Worm (Caenorhabditis elegans) whole organism, young adult: ENCODE data around the gene str-240.

ENCODE experiments used
- F10E7.11 ChIP-seq: sonication (generic microtip); optimal IDR thresholded peaks from 2 replicates; lab custom pipeline; 2017; ENCODE audit warnings: mild to moderate bottlenecking, missing genetic modification characterization, moderate library complexity, missing compliant biosample characterization
- F22D6.2 ChIP-seq: sonication (generic microtip); optimal IDR thresholded peaks from 2 replicates; lab custom pipeline; 2016; ENCODE audit warnings: mild to moderate bottlenecking, missing genetic modification characterization, missing compliant biosample characterization
- F33H1.4 ChIP-seq: fragments of 200-800 bp; sonication (Bioruptor generic); IDR thresholded peaks from 2 replicates; pipeline ENCODE4 v1.3.6; 2022; ENCODE audit warnings: missing genetic modification reagents, missing genetic modification characterization, missing compliant biosample characterization
- F52B5.7 ChIP-seq: sonication (generic microtip); optimal IDR thresholded peaks from 2 replicates; lab custom pipeline; 2016; ENCODE audit warnings: mild to moderate bottlenecking, missing genetic modification characterization, missing compliant biosample characterization
- T26A5.8 ChIP-seq: sonication (generic microtip); optimal IDR thresholded peaks from 2 replicates; lab custom pipeline; 2016; ENCODE audit warnings: missing genetic modification characterization, missing compliant biosample characterization
- Y53G8AR.9 ChIP-seq: fragments of 200-800 bp; sonication (Bioruptor generic); conservative IDR thresholded peaks from 2 replicates; pipeline ENCODE4 v1.3.6; 2022; ENCODE audit warnings: missing genetic modification reagents, missing genetic modification characterization, missing compliant biosample characterization
- ZK185.1 ChIP-seq: sonication (generic microtip); optimal IDR thresholded peaks from 2 replicates; lab custom pipeline; 2016; ENCODE audit warnings: mild to moderate bottlenecking, missing genetic modification characterization, missing compliant biosample characterization; ENCODE audit not compliant: poor library complexity, severe bottlenecking
- akir-1 ChIP-seq: fragments of 200-800 bp; sonication (Bioruptor generic); optimal IDR thresholded peaks from 2 replicates; lab custom pipeline; 2018; ENCODE audit warnings: mild to moderate bottlenecking, missing genetic modification characterization, moderate library complexity, missing compliant biosample characterization
- atf-7 ChIP-seq: sonication (generic microtip); optimal IDR thresholded peaks from 2 replicates; lab custom pipeline; 2017; ENCODE audit warnings: mild to moderate bottlenecking, missing genetic modification characterization, missing compliant biosample characterization
- athp-1 ChIP-seq: sonication (generic microtip); optimal IDR thresholded peaks from 2 replicates; lab custom pipeline; 2017; ENCODE audit warnings: mild to moderate bottlenecking, missing genetic modification characterization, missing compliant biosample characterization
- attf-5 ChIP-seq: fragments of 200-800 bp; sonication (Bioruptor generic); optimal IDR thresholded peaks from 2 replicates; lab custom pipeline; 2018; ENCODE audit warnings: mild to moderate bottlenecking, missing genetic modification characterization, missing compliant biosample characterization
- bed-1 ChIP-seq: fragments of 200-800 bp; sonication (Bioruptor generic); IDR thresholded peaks from 2 replicates; pipeline ENCODE4 v1.3.6; 2022; ENCODE audit warnings: missing genetic modification reagents, missing genetic modification characterization, missing compliant biosample characterization
- bed-2 ChIP-seq: fragments of 200-800 bp; sonication (Bioruptor generic); IDR thresholded peaks from 2 replicates; pipeline ENCODE4 v1.3.6; 2022; ENCODE audit warnings: missing genetic modification reagents, missing genetic modification characterization, missing compliant biosample characterization
- ceh-100 ChIP-seq: fragments of 200-800 bp; sonication (Bioruptor generic); IDR thresholded peaks from 2 replicates; pipeline ENCODE4 v1.3.6; 2022; ENCODE audit warnings: missing genetic modification reagents, missing genetic modification characterization, missing compliant biosample characterization
- ceh-79 ChIP-seq: sonication (generic microtip); optimal IDR thresholded peaks from 2 replicates; lab custom pipeline; 2017; ENCODE audit warnings: mild to moderate bottlenecking, missing genetic modification characterization, missing compliant biosample characterization
- chd-7 ChIP-seq: sonication (generic microtip); optimal IDR thresholded peaks from 2 replicates; lab custom pipeline; 2016; ENCODE audit warnings: mild to moderate bottlenecking, missing genetic modification characterization, moderate library complexity, missing compliant biosample characterization
- die-1 ChIP-seq: sonication (generic microtip); optimal IDR thresholded peaks from 2 replicates; lab custom pipeline; 2016; ENCODE audit warnings: missing genotype, mild to moderate bottlenecking, missing genetic modification characterization, missing compliant biosample characterization
- dox-1 ChIP-seq: fragments of 200-800 bp; sonication (Bioruptor generic); IDR thresholded peaks from 2 replicates; pipeline ENCODE4 v1.3.6; 2022; ENCODE audit warnings: missing genetic modification reagents, missing genetic modification characterization, missing compliant biosample characterization
- dpl-1 ChIP-seq: fragments of 150-350 bp; optimal IDR thresholded peaks from 2 replicates; lab custom pipeline; 2014; ENCODE audit warnings: missing biosample characterization, missing genetic modification reagents, missing genetic modification characterization
- egl-44 ChIP-seq: fragments of 200-800 bp; sonication (Bioruptor generic); IDR thresholded peaks from 2 replicates; pipeline ENCODE4 v1.3.6; 2022; ENCODE audit warnings: missing genetic modification reagents, missing genetic modification characterization, missing compliant biosample characterization
- him-1 ChIP-seq: sonication (generic microtip); optimal IDR thresholded peaks from 2 replicates; lab custom pipeline; 2016; ENCODE audit warnings: missing genotype, missing genetic modification reagents, missing genetic modification characterization, missing compliant biosample characterization
- hlh-12 ChIP-seq: sonication (generic microtip); optimal IDR thresholded peaks from 2 replicates; lab custom pipeline; 2016; ENCODE audit warnings: missing genetic modification characterization, missing compliant biosample characterization
- hlh-26 ChIP-seq: fragments of 200-800 bp; sonication (Bioruptor generic); conservative IDR thresholded peaks from 2 replicates; pipeline ENCODE4 v1.3.6; 2022; ENCODE audit warnings: missing genetic modification reagents, missing genetic modification characterization, missing compliant biosample characterization
- lin-26 ChIP-seq: fragments of 200-800 bp; sonication (Bioruptor generic); IDR thresholded peaks from 2 replicates; pipeline ENCODE4 v1.3.6; 2022; ENCODE audit warnings: missing genetic modification reagents, missing genetic modification characterization, missing compliant biosample characterization
- lin-40 ChIP-seq: sonication (generic microtip); optimal IDR thresholded peaks from 2 replicates; lab custom pipeline; 2016; ENCODE audit warnings: missing genetic modification characterization, mild to moderate bottlenecking, missing compliant biosample characterization, missing genotype, missing genetic modification reagents
- lin-54 ChIP-seq: fragments of 200-800 bp; sonication (Bioruptor generic); optimal IDR thresholded peaks from 2 replicates; lab custom pipeline; 2018; ENCODE audit warnings: mild to moderate bottlenecking, missing genetic modification characterization, missing compliant biosample characterization
- lir-1 ChIP-seq: fragments of 200-800 bp; sonication (Bioruptor generic); conservative IDR thresholded peaks from 2 replicates; pipeline ENCODE4 v1.3.6; 2022; ENCODE audit warnings: missing genetic modification reagents, missing genetic modification characterization, missing compliant biosample characterization
- lsy-27 ChIP-seq: sonication (generic microtip); optimal IDR thresholded peaks from 2 replicates; lab custom pipeline; 2017; ENCODE audit warnings: missing genetic modification characterization, mild to moderate bottlenecking, missing compliant biosample characterization, antibody characterized with exemption, missing genotype, borderline replicate concordance; ENCODE audit not compliant: insufficient read depth
- mxl-1 ChIP-seq: sonication (generic microtip); optimal IDR thresholded peaks from 2 replicates; lab custom pipeline; 2016; ENCODE audit warnings: missing genetic modification characterization, missing compliant biosample characterization
- nfya-1 ChIP-seq: sonication (generic microtip); optimal IDR thresholded peaks from 2 replicates; lab custom pipeline; 2017; ENCODE audit warnings: antibody characterized with exemption, missing compliant biosample characterization, missing genetic modification characterization, borderline replicate concordance; ENCODE audit not compliant: insufficient read depth
- nfyb-1 ChIP-seq: fragments of 200-800 bp; sonication (Bioruptor generic); IDR thresholded peaks from 2 replicates; pipeline ENCODE4 v1.3.6; 2022; ENCODE audit warnings: missing genetic modification reagents, missing genetic modification characterization, missing compliant biosample characterization
- nhr-179 ChIP-seq: sonication (generic microtip); optimal IDR thresholded peaks from 2 replicates; lab custom pipeline; 2016; ENCODE audit warnings: mild to moderate bottlenecking, missing genetic modification characterization, missing compliant biosample characterization
- nhr-90 ChIP-seq: sonication (generic microtip); optimal IDR thresholded peaks from 2 replicates; lab custom pipeline; 2016; ENCODE audit warnings: missing genotype, mild to moderate bottlenecking, missing genetic modification characterization, missing compliant biosample characterization
- pha-4 ChIP-seq: fragments of 150-350 bp; sonication (generic microtip); optimal IDR thresholded peaks from 2 replicates; lab custom pipeline; 2014; ENCODE audit warnings: missing biosample characterization, missing genetic modification reagents, missing genetic modification characterization
- rcor-1 ChIP-seq: fragments of 200-800 bp; sonication (Bioruptor generic); IDR thresholded peaks from 2 replicates; pipeline ENCODE4 v1.3.6; 2022; ENCODE audit warnings: missing genetic modification reagents, missing genetic modification characterization, missing compliant biosample characterization
- repo-1 ChIP-seq: sonication (generic microtip); optimal IDR thresholded peaks from 2 replicates; lab custom pipeline; 2017; ENCODE audit warnings: mild to moderate bottlenecking, missing genetic modification characterization, missing compliant biosample characterization
- sdz-38 ChIP-seq: sonication (generic microtip); optimal IDR thresholded peaks from 2 replicates; lab custom pipeline; 2016; ENCODE audit warnings: missing genotype, missing genetic modification characterization, missing compliant biosample characterization
- sptf-2 ChIP-seq: fragments of 200-800 bp; sonication (Bioruptor generic); optimal IDR thresholded peaks from 2 replicates; lab custom pipeline; 2018; ENCODE audit warnings: mild to moderate bottlenecking, missing genetic modification characterization, missing compliant biosample characterization
- zfh-2 ChIP-seq: fragments of 200-800 bp; sonication (Bioruptor generic); conservative IDR thresholded peaks from 2 replicates; pipeline ENCODE4 v1.3.6; 2022; ENCODE audit warnings: missing genetic modification reagents, missing genetic modification characterization, missing compliant biosample characterization
- ztf-18 ChIP-seq: sonication (generic microtip); optimal IDR thresholded peaks from 2 replicates; lab custom pipeline; 2016; ENCODE audit warnings: missing genotype, mild to moderate bottlenecking, missing genetic modification characterization, missing compliant biosample characterization
- ztf-22 ChIP-seq: fragments of 200-800 bp; sonication (Bioruptor generic); optimal IDR thresholded peaks from 2 replicates; lab custom pipeline; 2018; ENCODE audit warnings: mild to moderate bottlenecking, missing genetic modification characterization, moderate library complexity, missing compliant biosample characterization

Gene str-240

ce11 chrV:1545694-1546093, 23.9 kb upstream of the str-240 start, which contains the start of gene oac-32:
oac-32 (minus strand) TSS chrV:1545783.
- TF ChIP-seq nhr-179 (tag; lab: Kevin White, UChicago) (no peak), him-1 (tag; lab: Kevin White, UChicago) (no peak), ZK185.1 (tag; lab: Kevin White, UChicago) (no peak), die-1 (no peak), sptf-2 (no peak), nhr-90 (tag; lab: Kevin White, UChicago) (no peak), hlh-26 (GFP tag; lab: Robert Waterston, UW) (no peak), dpl-1 (no peak), ceh-79 (tag; lab: Kevin White, UChicago) (no peak), sdz-38 (tag; lab: Kevin White, UChicago) (no peak), ceh-100 (no peak), lin-26 (GFP tag; lab: Robert Waterston, UW) (no peak), F33H1.4 (no peak), lin-40 (no peak), bed-2 (GFP tag; lab: Robert Waterston, UW) (no peak), ztf-22 (no peak), lsy-27 (tag; lab: Kevin White, UChicago) (no peak), nfyb-1 (GFP tag; lab: Robert Waterston, UW) (no peak), ztf-18 (no peak), akir-1 (no peak)
- TF ChIP-seq, all 124 proteins: peak for 0

- TF ChIP-seq T26A5.8 (tag; lab: Kevin White, UChicago) (no peak), pha-4 (tag; lab: Kevin White, UChicago) (no peak), dox-1 (GFP tag; lab: Robert Waterston, UW) (no peak), zfh-2 (no peak), hlh-12 (tag; lab: Kevin White, UChicago) (no peak), him-1 (tag; lab: Kevin White, UChicago) (no peak), mxl-1 (tag; lab: Kevin White, UChicago) (no peak), Y53G8AR.9 (no peak), lir-1 (GFP tag; lab: Robert Waterston, UW) (no peak), akir-1 (no peak), athp-1 (no peak)
These were observed 20.0 kb upstream of the str-240 start, which contains the start of gene oac-31 for ce11 chrV:1541786-1542185. oac-31 (minus strand) TSS chrV:1541886.

ce11 chrV:1540249-1540648, 18.5 kb upstream of the str-240 start:
- TF ChIP-seq attf-5 (GFP tag; lab: Kevin White, UChicago) (no peak), lin-26 (GFP tag; lab: Robert Waterston, UW) (no peak), F10E7.11 (tag; lab: Kevin White, UChicago) (no peak), chd-7 (no peak), egl-44 (GFP tag; lab: Robert Waterston, UW) (no peak), rcor-1 (GFP tag; lab: Robert Waterston, UW) (no peak), sdz-38 (tag; lab: Kevin White, UChicago) (no peak), atf-7 (tag; lab: Kevin White, UChicago) (no peak), F22D6.2 (no peak), mxl-1 (tag; lab: Kevin White, UChicago) (no peak), nfya-1 (tag; lab: Kevin White, UChicago) (no peak), F52B5.7 (no peak), repo-1 (tag; lab: Kevin White, UChicago) (no peak), lin-54 (GFP tag; lab: Kevin White, UChicago) (no peak), bed-1 (GFP tag; lab: Robert Waterston, UW) (no peak), Y53G8AR.9 (no peak)
